Worm (Caenorhabditis elegans) whole organism, L4/young adult: ENCODE results near the gene F01F1.14.

ENCODE experiments used
- W03F9.2 ChIP-seq: fragments of 150-350 bp; optimal IDR thresholded peaks from 2 replicates; lab custom pipeline; 2014; ENCODE audit warnings: missing biosample characterization, missing genetic modification characterization
- dao-5 ChIP-seq: sonication (generic microtip); optimal IDR thresholded peaks from 2 replicates; lab custom pipeline; 2016; ENCODE audit warnings: missing genotype, missing genetic modification characterization, moderate library complexity, missing compliant biosample characterization
- him-1 ChIP-seq: sonication (generic microtip); optimal IDR thresholded peaks from 2 replicates; lab custom pipeline; 2016; ENCODE audit warnings: missing genotype, missing genetic modification reagents, missing genetic modification characterization, missing compliant biosample characterization

The F01F1.14 gene

DNA sequence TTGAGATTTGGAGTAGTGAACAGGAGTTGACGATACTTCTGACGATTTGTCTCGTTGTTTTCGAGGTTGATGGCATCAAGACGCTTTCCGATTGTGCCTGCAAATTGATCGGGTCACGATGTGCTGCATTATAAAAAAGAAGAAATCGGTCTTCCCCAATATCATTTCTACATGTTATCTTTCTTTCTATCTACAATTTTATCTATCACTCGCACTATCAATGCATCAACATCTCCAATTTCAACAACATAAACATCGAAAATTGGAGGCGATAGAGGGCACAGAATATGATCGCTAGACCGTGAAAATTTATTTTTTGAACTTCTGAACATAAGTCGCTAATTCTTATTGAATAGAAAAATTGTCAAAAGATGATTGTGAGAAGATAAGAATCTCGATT is 7.0 kb downstream of the F01F1.14 start:
- TF ChIP-seq him-1 (no peak), W03F9.2 (no peak), dao-5 (tag; lab: Kevin White, UChicago) (no peak)

DNA sequence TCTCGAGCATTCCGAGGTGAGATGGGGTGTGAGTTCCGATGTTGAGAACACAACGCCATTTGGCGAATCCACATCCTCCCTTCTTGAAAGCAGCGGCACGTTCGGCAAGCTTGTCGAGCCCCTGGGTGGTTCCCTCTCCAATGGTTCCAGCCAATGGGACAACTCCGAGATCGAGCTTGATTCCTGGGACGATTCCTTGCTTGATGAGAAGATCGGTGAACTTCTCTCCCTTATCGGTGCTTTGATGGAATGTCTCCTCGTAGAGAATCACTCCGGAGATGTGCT is 7.4 kb downstream of the F01F1.14 start:
- TF ChIP-seq dao-5 (tag; lab: Kevin White, UChicago) (no peak), W03F9.2 (no peak), him-1 (no peak)

DNA sequence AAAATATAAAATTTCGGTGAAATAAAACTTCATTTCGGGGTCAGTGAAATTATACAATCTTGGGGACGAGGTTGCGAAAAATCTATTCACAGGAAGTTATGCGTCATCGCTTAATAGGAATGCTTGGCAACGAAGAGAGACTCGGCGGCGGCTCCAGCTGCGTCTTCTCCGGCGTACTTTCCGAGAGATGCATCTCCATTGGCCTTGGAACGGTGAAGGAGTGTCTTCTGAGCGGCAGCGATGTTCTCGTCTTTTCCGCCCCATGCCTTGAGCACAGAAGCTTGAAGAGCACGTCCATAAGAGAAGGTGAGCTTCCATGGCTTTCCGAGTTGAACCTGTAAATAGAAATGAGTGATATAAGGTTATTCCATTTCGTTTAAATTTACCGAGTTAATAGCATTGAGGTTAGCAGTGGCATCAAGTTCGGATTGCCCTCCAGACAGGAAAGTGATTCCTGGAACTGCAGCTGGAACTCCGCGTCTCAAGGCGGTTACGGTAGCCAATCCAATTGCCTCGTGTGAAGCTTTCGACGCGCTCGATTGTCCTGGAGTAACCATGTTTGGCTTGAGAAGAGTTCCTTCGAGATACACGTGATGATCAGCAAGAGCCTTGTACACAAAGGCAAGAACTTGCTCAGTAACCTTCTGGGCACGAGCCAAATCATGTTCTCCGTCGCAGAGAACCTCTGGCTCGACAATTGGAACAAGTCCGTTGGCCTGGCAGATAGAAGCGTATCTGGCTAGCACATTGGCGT is 7.9 kb downstream of the F01F1.14 start:
- no peak for TF ChIP-seq dao-5 (tag; lab: Kevin White, UChicago)
- TF ChIP-seq W03F9.2 = no peak
- no peak for TF ChIP-seq him-1

DNA sequence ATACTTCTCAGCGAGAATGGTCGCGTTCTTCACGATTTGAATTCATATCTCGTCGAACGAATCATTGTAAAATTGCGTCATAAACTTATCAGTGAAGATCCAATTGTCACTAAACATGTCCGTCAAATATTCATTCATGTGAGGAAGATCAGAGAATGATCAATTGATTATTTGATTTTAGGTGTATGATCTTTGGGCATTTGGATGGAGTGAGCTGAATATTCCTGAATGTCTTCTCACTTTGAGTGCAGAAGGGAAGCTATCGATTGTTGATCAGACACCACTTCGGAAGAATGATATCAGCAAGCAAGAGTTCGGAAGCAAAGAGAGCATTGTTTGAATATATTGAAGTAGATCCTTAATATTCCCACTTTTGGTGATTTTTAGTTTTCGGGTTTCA is 8.5 kb downstream of the F01F1.14 start:
- TF ChIP-seq W03F9.2 = no peak
- no peak for TF ChIP-seq him-1
- no peak for TF ChIP-seq dao-5 (tag; lab: Kevin White, UChicago)

DNA sequence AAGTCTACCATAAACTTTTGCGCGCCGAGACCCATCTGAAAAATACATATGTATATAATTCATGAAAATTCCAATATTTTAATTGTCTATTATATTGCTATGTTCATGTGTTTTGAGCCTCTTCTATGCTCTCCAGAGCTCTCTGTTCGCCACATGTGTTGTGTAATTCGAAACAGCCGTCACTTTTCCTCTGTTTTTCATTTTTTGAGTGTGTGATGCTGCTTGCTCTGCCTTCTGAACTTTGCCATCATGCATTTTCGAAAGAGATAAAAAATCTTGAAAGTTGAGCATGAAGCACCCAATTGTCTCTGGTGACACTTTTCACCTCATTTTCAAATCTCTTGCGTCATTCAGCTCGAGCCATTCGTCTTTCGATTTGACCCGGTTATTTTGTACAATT is 10.4 kb downstream of the F01F1.14 start:
- TF ChIP-seq W03F9.2 = no peak
- TF ChIP-seq him-1 = no peak
- TF ChIP-seq dao-5 (tag; lab: Kevin White, UChicago) = no peak

DNA sequence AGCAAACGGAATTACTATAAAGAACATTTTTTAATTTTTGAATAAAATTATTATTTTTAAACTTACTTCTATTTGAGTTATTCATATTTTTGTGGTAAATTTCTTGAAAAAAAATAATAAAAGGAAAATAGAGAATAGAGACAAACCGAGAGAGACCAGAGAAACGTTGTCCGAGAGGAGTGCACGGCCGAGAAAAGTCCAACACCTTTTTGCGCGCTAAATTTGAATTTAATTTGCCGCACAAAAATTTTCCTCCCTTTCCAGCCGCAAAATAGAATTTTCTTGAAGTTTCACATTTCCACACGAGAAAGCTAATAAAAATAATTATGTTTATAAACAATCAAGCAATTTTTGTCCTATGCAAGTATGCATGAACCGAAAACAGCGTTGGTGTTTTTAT is 11.0 kb downstream of the F01F1.14 start, which contains the start of the genes F01F1.11 and F01F1.3:
Gene F01F1.11 (minus strand): TSS at position 118 of the 400 bp plus-strand sequence.
Gene F01F1.3 (plus strand): TSS at position 179 of the 400 bp plus-strand sequence.
- TF ChIP-seq dao-5 (tag; lab: Kevin White, UChicago) (no peak), W03F9.2 (peak; percentile 69), him-1 (no peak)

DNA sequence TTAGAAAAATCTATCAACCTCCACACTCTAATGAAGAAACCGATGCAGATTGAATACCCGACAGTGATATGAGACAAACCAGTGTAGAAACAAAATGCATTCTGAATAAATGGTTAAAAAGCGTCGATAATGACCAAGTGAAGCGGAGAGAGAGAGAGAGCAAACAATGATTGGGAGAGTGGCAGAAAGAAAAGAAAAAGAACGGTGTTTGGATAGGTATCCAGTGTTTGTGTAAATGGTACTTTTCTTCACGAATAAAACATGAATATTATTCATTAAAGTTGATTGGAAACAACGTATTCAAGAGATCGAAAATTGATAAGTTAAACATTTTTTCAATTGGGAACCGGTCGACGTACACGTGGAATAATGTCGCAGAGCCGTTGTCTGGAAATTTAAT is 13.3 kb downstream of the F01F1.14 start, which contains the start of gene F01F1.15:
Gene F01F1.15 (minus strand): TSS at position 101 of the 400 bp plus-strand sequence.
- TF ChIP-seq him-1 (no peak), W03F9.2 (no peak), dao-5 (tag; lab: Kevin White, UChicago) (no peak)

DNA sequence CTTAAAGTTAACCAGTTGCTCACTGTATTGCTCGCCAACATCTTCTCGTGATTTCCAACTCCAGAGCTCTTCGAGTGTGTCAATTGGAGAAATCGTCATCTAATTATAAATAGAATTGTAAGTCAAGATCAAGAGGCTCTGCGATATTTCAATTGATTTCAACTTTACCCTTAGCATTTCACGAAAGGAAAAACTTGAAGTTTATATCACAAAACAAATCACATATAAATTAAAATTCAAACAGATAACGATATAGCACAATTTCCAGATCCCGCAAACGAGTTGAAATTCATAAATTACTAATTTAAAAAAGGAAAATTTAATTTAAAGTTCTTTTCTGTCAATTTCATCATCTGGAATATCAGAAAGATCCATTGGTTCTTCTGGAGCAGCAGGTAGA is 14.3 kb downstream of the F01F1.14 start, which contains the start of gene eng-1:
Gene eng-1 (minus strand): TSS at position 101 of the 400 bp plus-strand sequence.
- TF ChIP-seq W03F9.2 (no peak), him-1 (no peak), dao-5 (tag; lab: Kevin White, UChicago) (no peak)

DNA sequence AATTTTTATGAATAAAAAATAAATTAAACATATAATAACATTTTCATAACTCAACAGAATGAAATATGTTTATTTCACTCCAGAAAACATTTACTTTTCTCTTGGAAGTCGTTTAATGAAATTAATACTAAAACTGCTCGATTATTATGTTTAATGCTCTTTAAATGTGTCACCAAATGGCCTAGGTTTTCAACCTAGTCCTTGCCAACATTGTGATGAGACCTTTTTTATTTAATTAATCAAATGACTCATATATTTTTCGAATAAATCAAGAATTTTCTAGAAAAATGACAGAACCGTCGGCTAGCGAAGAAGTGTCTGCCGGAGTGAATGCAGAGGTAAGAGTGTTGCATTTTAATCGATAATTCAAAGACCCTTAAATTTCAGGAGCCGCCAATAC is 18.5 kb downstream of the F01F1.14 start, which contains the start of gene rabn-5:
Gene rabn-5 (plus strand): TSS at position 284 of the 400 bp plus-strand sequence.
- TF ChIP-seq W03F9.2 = no peak
- TF ChIP-seq him-1 = no peak
- TF ChIP-seq dao-5 (tag; lab: Kevin White, UChicago) = no peak

DNA sequence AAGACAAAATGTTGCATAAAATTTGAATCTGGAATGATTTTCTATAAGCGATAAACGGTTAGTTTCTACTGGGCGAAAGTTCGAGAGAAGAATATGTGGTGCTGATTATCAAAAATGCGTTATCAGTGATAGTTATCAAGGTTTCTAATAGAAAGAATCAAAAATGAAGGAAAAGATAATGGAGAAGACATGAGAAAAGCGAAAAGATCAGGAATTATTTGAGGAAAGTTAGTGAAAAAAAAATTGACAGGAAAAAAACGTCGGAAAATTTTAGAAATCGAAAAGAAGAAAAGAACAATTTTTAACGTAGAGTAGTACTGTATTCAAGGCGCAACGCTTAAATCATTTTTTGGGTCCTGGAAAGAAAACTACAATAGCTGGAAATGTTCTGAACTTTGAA is 18.9 kb downstream of the F01F1.14 start, which contains the start of gene dnpp-1:
Gene dnpp-1 (minus strand): TSS at position 30 of the 400 bp plus-strand sequence.
- TF ChIP-seq W03F9.2 (peak; percentile 16), him-1 (no peak), dao-5 (tag; lab: Kevin White, UChicago) (no peak)

DNA sequence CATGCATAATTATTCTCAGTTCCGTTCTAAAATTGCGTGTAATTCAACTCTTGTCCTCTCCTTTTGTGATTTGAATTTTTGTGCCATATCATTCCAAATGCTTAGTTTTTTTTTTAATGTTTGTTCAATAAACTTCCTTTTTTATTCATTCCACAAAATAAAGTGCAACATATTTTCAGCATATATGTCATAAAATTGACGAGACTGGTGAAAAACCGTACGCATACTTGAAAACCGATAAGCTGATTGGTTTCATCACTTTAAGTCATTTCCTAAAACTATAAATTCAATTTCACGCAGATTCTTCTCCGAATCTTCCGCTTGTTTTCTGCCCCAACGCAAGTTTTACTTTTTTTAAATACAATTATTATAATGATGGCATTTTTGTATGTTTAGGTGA is 23.7 kb downstream of the F01F1.14 start, which contains the start of gene dpf-4:
Gene dpf-4 (plus strand): TSS at position 301 of the 400 bp plus-strand sequence.
- TF ChIP-seq W03F9.2 (no peak), him-1 (no peak)

DNA sequence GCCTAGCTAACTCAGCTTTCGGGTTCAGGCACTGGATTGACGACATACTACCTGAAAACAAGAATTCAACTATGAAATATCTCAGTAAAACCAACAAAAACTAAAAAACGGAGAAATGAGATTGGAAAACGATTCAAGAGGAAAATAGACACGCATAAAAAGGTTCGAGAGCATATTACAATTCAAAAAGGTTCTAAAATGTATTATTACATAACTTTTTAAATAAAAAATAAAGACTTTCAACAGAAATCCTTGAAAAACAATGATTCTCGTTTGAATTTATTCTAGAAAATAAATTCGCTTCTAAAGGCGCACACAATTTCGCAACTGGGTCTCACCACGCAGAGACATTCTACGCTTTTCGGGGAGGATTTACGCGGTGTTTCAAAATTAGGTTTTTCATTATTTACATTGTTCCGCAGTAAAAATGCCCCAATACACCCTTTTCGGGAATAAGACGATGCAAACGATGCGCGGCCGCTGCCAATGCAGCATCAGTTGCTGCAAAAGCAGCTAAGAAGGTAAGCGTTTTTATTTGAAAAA is 27.0 kb downstream of the F01F1.14 start, which contains the start of the genes cct-6 and alh-9:
Gene cct-6 (minus strand): TSS at position 51 of the 543 bp plus-strand sequence.
Gene alh-9 (plus strand): TSS at position 382 of the 543 bp plus-strand sequence.
- TF ChIP-seq him-1 (no peak), W03F9.2 (peak; percentile 94)

DNA sequence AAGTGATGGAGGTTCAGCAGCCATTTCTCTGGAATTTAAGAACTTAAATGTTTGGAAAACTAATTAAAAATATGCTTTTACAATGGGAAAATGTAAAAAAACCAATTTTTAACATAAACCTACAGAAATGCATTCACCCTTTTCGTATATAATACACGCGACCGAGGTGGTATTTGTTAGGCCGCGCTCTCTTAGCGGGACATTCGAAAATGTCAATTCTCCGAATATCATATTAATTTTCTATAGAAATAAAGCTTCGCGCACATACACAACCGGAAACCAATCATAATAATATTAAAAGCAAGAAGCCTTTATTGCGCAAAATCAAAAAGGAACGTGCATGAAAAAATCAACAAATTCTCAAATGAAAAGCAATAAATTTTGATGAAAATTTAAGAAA is 29.5 kb downstream of the F01F1.14 start, which contains the start of gene ddx-23:
Gene ddx-23 (minus strand): TSS at position 30 of the 400 bp plus-strand sequence.
- TF ChIP-seq dao-5 (tag; lab: Kevin White, UChicago) (no peak), W03F9.2 (peak; percentile 1)

DNA sequence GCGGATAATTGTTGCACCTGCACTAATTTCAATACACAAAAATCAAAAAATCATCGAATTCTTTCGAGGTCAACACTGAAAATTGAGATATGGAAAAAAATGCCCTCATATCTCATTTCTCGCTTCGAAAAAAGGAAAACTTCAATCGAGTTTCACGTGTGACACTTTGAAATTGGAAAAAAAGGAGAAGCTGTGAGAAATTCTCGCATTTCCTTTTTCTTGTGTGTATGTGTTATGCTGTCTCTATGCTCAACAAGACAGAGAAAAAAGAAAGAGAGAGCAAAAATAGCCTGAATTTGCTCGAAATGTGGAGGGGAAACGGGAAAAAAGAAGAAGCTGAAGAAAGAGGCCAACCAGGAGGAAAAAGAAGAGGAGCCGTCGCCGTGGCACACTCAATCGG is 36.3 kb downstream of the F01F1.14 start:
- no peak for TF ChIP-seq him-1
- TF ChIP-seq dao-5 (tag; lab: Kevin White, UChicago) = no peak
- no peak for TF ChIP-seq W03F9.2

DNA sequence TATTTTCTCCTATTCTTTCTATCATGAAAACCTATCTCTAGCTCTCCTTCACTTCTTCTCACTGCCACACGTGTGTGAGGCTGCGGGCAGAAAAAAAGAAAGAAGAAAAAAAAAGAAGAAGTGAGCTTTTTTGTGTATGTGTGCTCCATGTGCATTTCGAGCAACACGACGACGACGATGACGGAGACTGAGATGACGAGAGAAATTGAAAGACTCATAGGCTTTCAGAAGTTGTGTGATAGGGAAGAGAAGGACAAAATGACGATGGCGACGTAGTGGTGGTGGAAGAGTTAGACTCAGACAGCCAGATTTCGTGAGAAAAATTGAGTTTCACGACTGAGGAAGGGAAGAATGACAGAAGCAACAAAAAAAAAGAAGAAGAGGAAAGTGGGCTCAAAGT is 37.2 kb downstream of the F01F1.14 start:
- TF ChIP-seq W03F9.2 = no peak
- TF ChIP-seq dao-5 (tag; lab: Kevin White, UChicago) = no peak
- peak; percentile 83 for TF ChIP-seq him-1
